Fruit fly (Drosophila melanogaster) whole organism, prepupa: ENCODE measurements around the gene Lipt2.
A peak's percentile ranks its signal among the peaks of the same experiment; 100 is the strongest.

Source experiments
- Blimp-1 ChIP-seq: fragments of 200-800 bp; sonication (Bioruptor generic); optimal IDR thresholded peaks from 3 replicates; lab custom pipeline; 2017; ENCODE audit warnings: missing biosample characterization, missing genetic modification characterization, mild to moderate bottlenecking, moderate library complexity, missing genetic modification reagents
- CG10631 ChIP-seq: fragments of 200-800 bp; sonication (Bioruptor generic); optimal IDR thresholded peaks from 2 replicates; lab custom pipeline; 2016; ENCODE audit warnings: missing biosample characterization, missing genetic modification characterization
- CG10669 ChIP-seq: fragments of 200-800 bp; sonication (Bioruptor generic); optimal IDR thresholded peaks from 3 replicates; lab custom pipeline; 2018; ENCODE audit warnings: missing biosample characterization, mild to moderate bottlenecking, missing genetic modification characterization, moderate library complexity
- CG11294 ChIP-seq: fragments of 200-800 bp; sonication (Bioruptor generic); IDR thresholded peaks from 2 replicates; pipeline ENCODE4 v1.3.6; 2022; ENCODE audit warnings: missing biosample characterization, missing genetic modification characterization
- CG11762 ChIP-seq: fragments of 200-800 bp; sonication (Bioruptor generic); optimal IDR thresholded peaks from 3 replicates; lab custom pipeline; 2016; ENCODE audit warnings: missing biosample characterization, missing genetic modification characterization; ENCODE audit not compliant: insufficient read depth
- CG11902 ChIP-seq: fragments of 200-800 bp; sonication (Bioruptor generic); optimal IDR thresholded peaks from 3 replicates; lab custom pipeline; 2016; ENCODE audit warnings: missing biosample characterization, missing genetic modification characterization
- CG16779 ChIP-seq: fragments of 200-800 bp; sonication (Bioruptor generic); optimal IDR thresholded peaks from 3 replicates; lab custom pipeline; 2017; ENCODE audit warnings: missing biosample characterization, mild to moderate bottlenecking, missing genetic modification characterization
- CG3032 ChIP-seq: fragments of 200-800 bp; optimal IDR thresholded peaks from 2 replicates; lab custom pipeline; 2019; ENCODE audit warnings: missing biosample characterization, mild to moderate bottlenecking, missing genetic modification characterization, moderate library complexity
- CG34406 ChIP-seq: fragments of 200-800 bp; sonication (Bioruptor generic); optimal IDR thresholded peaks from 3 replicates; lab custom pipeline; 2016; ENCODE audit warnings: missing biosample characterization, missing genetic modification characterization
- CG3919 ChIP-seq: fragments of 200-800 bp; sonication (Bioruptor generic); optimal IDR thresholded peaks from 3 replicates; lab custom pipeline; 2016; ENCODE audit warnings: missing biosample characterization, missing genetic modification characterization
- CG6163 ChIP-seq: fragments of 200-800 bp; sonication (Bioruptor generic); IDR thresholded peaks from 3 replicates; pipeline ENCODE4 v1.3.6; 2022; ENCODE audit warnings: missing biosample characterization, missing genetic modification characterization
- CG6276 ChIP-seq: fragments of 200-800 bp; sonication (Bioruptor generic); optimal IDR thresholded peaks from 2 replicates; lab custom pipeline; 2017; ENCODE audit warnings: missing biosample characterization, mild to moderate bottlenecking, missing genetic modification characterization
- CG6792 ChIP-seq: fragments of 200-800 bp; sonication (Bioruptor generic); optimal IDR thresholded peaks from 3 replicates; lab custom pipeline; 2016; ENCODE audit warnings: missing biosample characterization, missing genetic modification characterization
- CG6808 ChIP-seq: fragments of 200-800 bp; sonication (Bioruptor generic); optimal IDR thresholded peaks from 3 replicates; lab custom pipeline; 2017; ENCODE audit warnings: missing biosample characterization, missing genetic modification characterization, mild to moderate bottlenecking, moderate library complexity, missing genetic modification reagents
- CG6854 ChIP-seq: fragments of 200-800 bp; sonication (Bioruptor generic); optimal IDR thresholded peaks from 2 replicates; lab custom pipeline; 2017; ENCODE audit warnings: missing biosample characterization, mild to moderate bottlenecking, missing genetic modification characterization
- CG7368 ChIP-seq: fragments of 200-800 bp; sonication (Bioruptor generic); optimal IDR thresholded peaks from 3 replicates; lab custom pipeline; 2016; ENCODE audit warnings: missing biosample characterization, missing genetic modification characterization
- CG8632 ChIP-seq: fragments of 200-800 bp; sonication (Bioruptor generic); optimal IDR thresholded peaks from 3 replicates; lab custom pipeline; 2016; ENCODE audit warnings: missing biosample characterization, missing genetic modification characterization
- CG9139 ChIP-seq: fragments of 200-800 bp; sonication (Bioruptor generic); optimal IDR thresholded peaks from 3 replicates; lab custom pipeline; 2017; ENCODE audit warnings: missing biosample characterization, mild to moderate bottlenecking, missing genetic modification characterization
- Eip78C ChIP-seq: fragments of 200-800 bp; sonication (Bioruptor generic); peaks from one replicate; lab custom pipeline; 2016; ENCODE audit warnings: missing biosample characterization, missing genetic modification characterization
- Eip93F ChIP-seq: fragments of 200-800 bp; sonication (Bioruptor generic); optimal IDR thresholded peaks from 2 replicates; lab custom pipeline; 2016; ENCODE audit warnings: missing biosample characterization, mild to moderate bottlenecking, missing genetic modification characterization
- Ets96B ChIP-seq: fragments of 200-800 bp; optimal IDR thresholded peaks from 2 replicates; lab custom pipeline; 2019; ENCODE audit warnings: missing biosample characterization, mild to moderate bottlenecking, missing genetic modification characterization, moderate library complexity
- Gug ChIP-seq: fragments of 200-800 bp; sonication (Bioruptor generic); IDR thresholded peaks from 2 replicates; pipeline ENCODE4 v1.3.6; 2022; ENCODE audit warnings: missing biosample characterization, missing genetic modification characterization
- Hr38 ChIP-seq: sonication (Bioruptor generic); optimal IDR thresholded peaks from 2 replicates; lab custom pipeline; 2016; ENCODE audit warnings: missing biosample characterization, missing genetic modification characterization
- Hr39 ChIP-seq: fragments of 200-800 bp; sonication (Bioruptor generic); optimal IDR thresholded peaks from 2 replicates; lab custom pipeline; 2016; ENCODE audit warnings: missing biosample characterization, missing genetic modification characterization
- Hr4 ChIP-seq: fragments of 200-800 bp; sonication (Bioruptor generic); optimal IDR thresholded peaks from 3 replicates; lab custom pipeline; 2016; ENCODE audit warnings: missing biosample characterization, missing genetic modification characterization
- Lpt ChIP-seq: fragments of 200-800 bp; sonication (Bioruptor generic); optimal IDR thresholded peaks from 3 replicates; lab custom pipeline; 2016; ENCODE audit warnings: missing biosample characterization, missing genetic modification characterization
- Met ChIP-seq: fragments of 200-800 bp; sonication (Bioruptor generic); optimal IDR thresholded peaks from 3 replicates; lab custom pipeline; 2016; ENCODE audit warnings: missing biosample characterization, missing genetic modification characterization
- OdsH ChIP-seq: fragments of 200-800 bp; sonication (Bioruptor generic); optimal IDR thresholded peaks from 3 replicates; lab custom pipeline; 2016; ENCODE audit warnings: missing biosample characterization, missing genetic modification characterization
- Smox ChIP-seq: fragments of 200-800 bp; sonication (Bioruptor generic); optimal IDR thresholded peaks from 3 replicates; lab custom pipeline; 2016; ENCODE audit warnings: missing biosample characterization, missing genetic modification characterization
- Sox15 ChIP-seq: fragments of 200-800 bp; sonication (Bioruptor generic); optimal IDR thresholded peaks from 3 replicates; lab custom pipeline; 2016; ENCODE audit warnings: missing biosample characterization, missing genetic modification characterization
- achi ChIP-seq: fragments of 200-800 bp; sonication (Bioruptor generic); optimal IDR thresholded peaks from 3 replicates; lab custom pipeline; 2016; ENCODE audit warnings: missing biosample characterization, missing genetic modification characterization
- cyc ChIP-seq: fragments of 200-800 bp; sonication (Bioruptor generic); optimal IDR thresholded peaks from 3 replicates; lab custom pipeline; 2016; ENCODE audit warnings: missing biosample characterization, missing genetic modification characterization
- dac ChIP-seq: fragments of 200-800 bp; sonication (Bioruptor generic); optimal IDR thresholded peaks from 2 replicates; lab custom pipeline; 2017; ENCODE audit warnings: missing biosample characterization, mild to moderate bottlenecking, missing genetic modification characterization
- dsx ChIP-seq: fragments of 200-800 bp; optimal IDR thresholded peaks from 3 replicates; lab custom pipeline; 2019; ENCODE audit warnings: missing biosample characterization, mild to moderate bottlenecking, missing genetic modification characterization, moderate library complexity; ENCODE audit not compliant: poor library complexity, severe bottlenecking
- esn ChIP-seq: fragments of 200-800 bp; sonication (Bioruptor generic); optimal IDR thresholded peaks from 2 replicates; lab custom pipeline; 2016; ENCODE audit warnings: missing biosample characterization, mild to moderate bottlenecking, missing genetic modification characterization, moderate library complexity
- fd59A ChIP-seq: fragments of 200-800 bp; sonication (Bioruptor generic); optimal IDR thresholded peaks from 2 replicates; lab custom pipeline; 2017; ENCODE audit warnings: missing biosample characterization, mild to moderate bottlenecking, missing genetic modification characterization, missing genetic modification reagents
- fd85E ChIP-seq: fragments of 200-800 bp; sonication (Bioruptor generic); optimal IDR thresholded peaks from 3 replicates; lab custom pipeline; 2016; ENCODE audit warnings: missing biosample characterization, missing genetic modification characterization
- lz ChIP-seq: fragments of 200-800 bp; sonication (Bioruptor generic); optimal IDR thresholded peaks from 3 replicates; lab custom pipeline; 2016; ENCODE audit warnings: missing biosample characterization, missing genetic modification characterization
- net ChIP-seq: fragments of 200-800 bp; sonication (Bioruptor generic); optimal IDR thresholded peaks from 3 replicates; lab custom pipeline; 2016; ENCODE audit warnings: missing biosample characterization, missing genetic modification characterization
- pdm3 ChIP-seq: fragments of 200-800 bp; sonication (Bioruptor generic); optimal IDR thresholded peaks from 3 replicates; lab custom pipeline; 2016; ENCODE audit warnings: missing biosample characterization, missing genetic modification characterization
- salr ChIP-seq, 2 experiments: fragments of 200-800 bp; sonication (Bioruptor generic); optimal IDR thresholded peaks; 3 replicates each; lab custom pipeline; 2016 to 2018; ENCODE audit warnings: missing biosample characterization in 2 of 2, missing genetic modification characterization in 2 of 2, mild to moderate bottlenecking in 1 of 2
- spab ChIP-seq: fragments of 200-800 bp; sonication (Bioruptor generic); optimal IDR thresholded peaks from 2 replicates; lab custom pipeline; 2017; ENCODE audit warnings: missing biosample characterization, mild to moderate bottlenecking, missing genetic modification characterization, missing genetic modification reagents
- ss ChIP-seq, 2 experiments: fragments of 200-800 bp; sonication (Bioruptor generic); optimal IDR thresholded peaks; 2 replicates in 1 of 2; 3 replicates in 1 of 2; lab custom pipeline; 2017 to 2018; ENCODE audit warnings: mild to moderate bottlenecking in 2 of 2, missing biosample characterization in 2 of 2, missing genetic modification characterization in 2 of 2, moderate library complexity in 1 of 2
- svp ChIP-seq: fragments of 200-800 bp; sonication (Bioruptor generic); peaks from one replicate; lab custom pipeline; 2016; ENCODE audit warnings: missing biosample characterization, missing genetic modification characterization
- topi ChIP-seq: fragments of 200-800 bp; sonication (Bioruptor generic); optimal IDR thresholded peaks from 3 replicates; lab custom pipeline; 2016; ENCODE audit warnings: missing biosample characterization, missing genetic modification characterization

Lipt2 gene

dm6 chr3R:4445083-4445482 lies 8.0 kb upstream of the Lipt2 start:
- TF ChIP-seq CG11902 (GFP tag; lab: Kevin White, UChicago), result no peak
- TF ChIP-seq CG6792 (GFP tag; lab: Kevin White, UChicago), result no peak
- no peak for TF ChIP-seq Lpt (GFP tag; lab: Kevin White, UChicago)
- no peak for TF ChIP-seq CG6808 (GFP tag; lab: Kevin White, UChicago)
- no peak for TF ChIP-seq CG6276
- TF ChIP-seq CG7368 (GFP tag; lab: Kevin White, UChicago), result no peak
- TF ChIP-seq topi (GFP tag; lab: Kevin White, UChicago), result no peak
- TF ChIP-seq Met (GFP tag; lab: Kevin White, UChicago), result no peak
- no peak for TF ChIP-seq CG9139
- TF ChIP-seq Smox (GFP tag; lab: Kevin White, UChicago), result no peak
- no peak for TF ChIP-seq fd85E
- no peak for TF ChIP-seq esn (GFP tag; lab: Kevin White, UChicago)
- no peak for TF ChIP-seq spab (GFP tag; lab: Kevin White, UChicago)
- no peak for TF ChIP-seq CG11762 (GFP tag; lab: Kevin White, UChicago)
- TF ChIP-seq CG16779, result no peak
- no peak for TF ChIP-seq dac (GFP tag; lab: Kevin White, UChicago)
- TF ChIP-seq CG8632 (GFP tag; lab: Kevin White, UChicago), result no peak
- TF ChIP-seq CG34406, result no peak

dm6 chr3R:4437817-4438216 lies 688 bp upstream of the Lipt2 start:
- no peak for TF ChIP-seq Ets96B (tag; lab: Kevin White, UChicago)
- no peak for TF ChIP-seq CG6792 (GFP tag; lab: Kevin White, UChicago)
- TF ChIP-seq svp (GFP tag; lab: Kevin White, UChicago), result no peak
- no peak for TF ChIP-seq CG7368 (GFP tag; lab: Kevin White, UChicago)
- TF ChIP-seq, all 60 proteins: peak for 0

- TF ChIP-seq Eip93F (GFP tag; lab: Kevin White, UChicago), result no peak
- no peak for TF ChIP-seq Gug (GFP tag; lab: Robert Waterston, UW)
- TF ChIP-seq esn (GFP tag; lab: Kevin White, UChicago), result peak; percentile 75
- peak; percentile 18 for TF ChIP-seq Ets96B (tag; lab: Kevin White, UChicago)
- peak in 1 of 2 experiments; percentile 19 for TF ChIP-seq salr (GFP tag; optimal IDR thresholded peaks at IDR 0.05; lab: Kevin White, UChicago)
- TF ChIP-seq dsx, result no peak
- TF ChIP-seq lz, result peak; percentile 64
- no peak for TF ChIP-seq topi (GFP tag; lab: Kevin White, UChicago)
- TF ChIP-seq OdsH (GFP tag; lab: Kevin White, UChicago), result no peak
- no peak for TF ChIP-seq Hr4
- no peak for TF ChIP-seq CG10669
- TF ChIP-seq pdm3 (GFP tag; lab: Kevin White, UChicago), result no peak
- TF ChIP-seq fd59A (GFP tag; lab: Kevin White, UChicago), result peak; percentile 7
- peak; percentile 7 for TF ChIP-seq Sox15 (GFP tag; lab: Kevin White, UChicago)
- TF ChIP-seq CG6854 (GFP tag; lab: Kevin White, UChicago), result peak; percentile 85
- no peak for TF ChIP-seq CG11762 (GFP tag; lab: Kevin White, UChicago)
- TF ChIP-seq CG6276, result no peak
- TF ChIP-seq CG8632 (GFP tag; lab: Kevin White, UChicago), result no peak
- no peak for TF ChIP-seq CG6808 (GFP tag; lab: Kevin White, UChicago)
- no peak for TF ChIP-seq Smox (GFP tag; lab: Kevin White, UChicago)
- TF ChIP-seq cyc, result no peak
- no peak for TF ChIP-seq CG10631 (GFP tag; lab: Kevin White, UChicago)
- TF ChIP-seq CG3032 (tag; lab: Kevin White, UChicago), result peak; percentile 52
- no peak for TF ChIP-seq CG11294 (GFP tag; lab: Robert Waterston, UW)
- no peak for TF ChIP-seq CG3919 (GFP tag; lab: Kevin White, UChicago)
- TF ChIP-seq achi (GFP tag; lab: Kevin White, UChicago), result no peak
- no peak for TF ChIP-seq fd85E
- TF ChIP-seq net (GFP tag; lab: Kevin White, UChicago), result no peak
- TF ChIP-seq Hr38 (GFP tag; lab: Kevin White, UChicago), result no peak
- TF ChIP-seq Blimp-1, result no peak
- no peak for TF ChIP-seq ss (GFP tag; optimal IDR thresholded peaks at IDR 0.05; lab: Kevin White, UChicago)
- no peak for TF ChIP-seq CG6792 (GFP tag; lab: Kevin White, UChicago)
- TF ChIP-seq dac (GFP tag; lab: Kevin White, UChicago), result no peak
- peak; percentile 77; the same call in 2 of the 3 replicates for TF ChIP-seq CG6163 (GFP tag; lab: Robert Waterston, UW)
- peak; percentile 87 for TF ChIP-seq Eip78C
- TF ChIP-seq CG16779, result no peak
- no peak for TF ChIP-seq svp (GFP tag; lab: Kevin White, UChicago)
- TF ChIP-seq Hr39, result no peak
- no peak for TF ChIP-seq CG34406
Observed at dm6 chr3R:4433441-4434077, 3.6 kb downstream of the Lipt2 start, which contains the start of the genes eIF3a and CG1074. Gene eIF3a (minus strand): TSS chr3R:4433895. Gene CG1074 (plus strand): TSS chr3R:4433965.
